Worm (Caenorhabditis elegans) whole organism, mixed stage, embryonic: Measurements from ENCODE around the gene arrd-22.

Source experiments
- M03D4.4 ChIP-seq: sonication (generic microtip); optimal IDR thresholded peaks from 2 replicates; lab custom pipeline; 2017; ENCODE audit warnings: mild to moderate bottlenecking, missing genetic modification characterization, missing compliant biosample characterization
- blmp-1 ChIP-seq: fragments of 150-350 bp; optimal IDR thresholded peaks from 2 replicates; lab custom pipeline; 2014; ENCODE audit warnings: missing biosample characterization, missing genetic modification characterization
- ceh-39 ChIP-seq: fragments of 150-350 bp; optimal IDR thresholded peaks from 2 replicates; lab custom pipeline; 2014; ENCODE audit warnings: missing biosample characterization, missing genetic modification characterization
- ceh-43 ChIP-seq: fragments of 200-800 bp; sonication (Bioruptor generic); optimal IDR thresholded peaks from 2 replicates; lab custom pipeline; 2018; ENCODE audit warnings: mild to moderate bottlenecking, missing genetic modification characterization, moderate library complexity, missing compliant biosample characterization
- ceh-83 ChIP-seq: fragments of 200-800 bp; sonication (Bioruptor generic); optimal IDR thresholded peaks from 2 replicates; lab custom pipeline; 2018; ENCODE audit warnings: mild to moderate bottlenecking, missing genetic modification characterization, missing compliant biosample characterization
- cnd-1 ChIP-seq: fragments of 200-800 bp; sonication (Bioruptor generic); optimal IDR thresholded peaks from 2 replicates; lab custom pipeline; 2018; ENCODE audit warnings: mild to moderate bottlenecking, missing genetic modification characterization, missing compliant biosample characterization
- drap-1 ChIP-seq: fragments of 200-800 bp; sonication (Bioruptor generic); optimal IDR thresholded peaks from 3 replicates; lab custom pipeline; 2018; ENCODE audit warnings: mild to moderate bottlenecking, missing genetic modification characterization, missing compliant biosample characterization
- elt-1 ChIP-seq: sonication (generic microtip); optimal IDR thresholded peaks from 2 replicates; lab custom pipeline; 2017; ENCODE audit warnings: missing genetic modification characterization, mild to moderate bottlenecking, missing compliant biosample characterization, antibody characterized with exemption, moderate library complexity, borderline replicate concordance; ENCODE audit not compliant: insufficient read depth
- elt-3 ChIP-seq: fragments of 150-350 bp; optimal IDR thresholded peaks from 2 replicates; lab custom pipeline; 2014; ENCODE audit warnings: missing biosample characterization, missing genetic modification characterization
- flh-1 ChIP-seq: fragments of 200-800 bp; sonication (Bioruptor generic); optimal IDR thresholded peaks from 2 replicates; lab custom pipeline; 2018; ENCODE audit warnings: mild to moderate bottlenecking, missing genetic modification characterization, moderate library complexity, missing compliant biosample characterization
- ham-2 ChIP-seq: fragments of 200-800 bp; sonication (Bioruptor generic); optimal IDR thresholded peaks from 2 replicates; lab custom pipeline; 2018; ENCODE audit warnings: mild to moderate bottlenecking, missing genetic modification characterization, missing compliant biosample characterization
- hlh-1 ChIP-seq: fragments of 150-350 bp; optimal IDR thresholded peaks from 2 replicates; lab custom pipeline; 2014; ENCODE audit warnings: missing biosample characterization, missing genetic modification reagents, missing genetic modification characterization
- lin-13 ChIP-seq: fragments of 150-350 bp; optimal IDR thresholded peaks from 2 replicates; lab custom pipeline; 2014; ENCODE audit warnings: missing biosample characterization, missing genetic modification characterization
- lin-32 ChIP-seq: fragments of 200-800 bp; sonication (Bioruptor generic); optimal IDR thresholded peaks from 2 replicates; lab custom pipeline; 2018; ENCODE audit warnings: mild to moderate bottlenecking, missing genetic modification characterization, missing compliant biosample characterization
- lsy-2 ChIP-seq: fragments of 150-350 bp; optimal IDR thresholded peaks from 2 replicates; lab custom pipeline; 2014; ENCODE audit warnings: missing biosample characterization, missing genetic modification characterization
- mab-5 ChIP-seq: fragments of 150-350 bp; optimal IDR thresholded peaks from 2 replicates; lab custom pipeline; 2014; ENCODE audit warnings: missing biosample characterization, missing genetic modification characterization
- mls-2 ChIP-seq: sonication (generic microtip); optimal IDR thresholded peaks from 2 replicates; lab custom pipeline; 2016; ENCODE audit warnings: mild to moderate bottlenecking, missing genetic modification characterization, moderate library complexity, missing compliant biosample characterization
- nhr-12 ChIP-seq: fragments of 150-350 bp; optimal IDR thresholded peaks from 2 replicates; lab custom pipeline; 2014; ENCODE audit warnings: missing biosample characterization, missing genetic modification characterization
- nhr-2 ChIP-seq: fragments of 150-350 bp; optimal IDR thresholded peaks from 2 replicates; lab custom pipeline; 2014; ENCODE audit warnings: missing biosample characterization, missing genetic modification characterization
- nhr-28 ChIP-seq: fragments of 150-350 bp; optimal IDR thresholded peaks from 2 replicates; lab custom pipeline; 2014; ENCODE audit warnings: missing biosample characterization, missing genetic modification characterization
- nhr-76 ChIP-seq: sonication (generic microtip); optimal IDR thresholded peaks from 2 replicates; lab custom pipeline; 2017; ENCODE audit warnings: missing biosample characterization, missing genetic modification characterization
- pha-4 ChIP-seq: fragments of 150-350 bp; optimal IDR thresholded peaks from 2 replicates; lab custom pipeline; 2018; ENCODE audit warnings: missing biosample characterization, missing genetic modification reagents, missing genetic modification characterization
- sem-2 ChIP-seq: fragments of 200-800 bp; sonication (Bioruptor generic); optimal IDR thresholded peaks from 2 replicates; lab custom pipeline; 2018; ENCODE audit warnings: mild to moderate bottlenecking, missing genetic modification characterization, missing compliant biosample characterization
- snpc-4 ChIP-seq: fragments of 150-350 bp; optimal IDR thresholded peaks from 2 replicates; lab custom pipeline; 2014; ENCODE audit warnings: missing biosample characterization, missing genetic modification characterization
- tbx-8 ChIP-seq: fragments of 200-800 bp; sonication (Bioruptor generic); optimal IDR thresholded peaks from 2 replicates; lab custom pipeline; 2018; ENCODE audit warnings: mild to moderate bottlenecking, missing genetic modification characterization, moderate library complexity, missing compliant biosample characterization
- unc-120 ChIP-seq: sonication (generic microtip); optimal IDR thresholded peaks from 2 replicates; lab custom pipeline; 2017; ENCODE audit warnings: missing genetic modification characterization, missing compliant biosample characterization; ENCODE audit not compliant: poor library complexity, severe bottlenecking
- unc-39 ChIP-seq: fragments of 150-350 bp; optimal IDR thresholded peaks from 2 replicates; lab custom pipeline; 2014; ENCODE audit warnings: missing biosample characterization, missing genetic modification characterization
- unc-62 ChIP-seq: fragments of 150-350 bp; optimal IDR thresholded peaks from 2 replicates; lab custom pipeline; 2014; ENCODE audit warnings: missing biosample characterization, missing genetic modification reagents, missing genetic modification characterization
- zip-8 ChIP-seq: fragments of 150-350 bp; optimal IDR thresholded peaks from 2 replicates; lab custom pipeline; 2014; ENCODE audit warnings: missing biosample characterization, missing genetic modification characterization
- ztf-11 ChIP-seq: fragments of 150-350 bp; optimal IDR thresholded peaks from 2 replicates; lab custom pipeline; 2014; ENCODE audit warnings: missing biosample characterization, missing genetic modification characterization

The arrd-22 gene

DNA sequence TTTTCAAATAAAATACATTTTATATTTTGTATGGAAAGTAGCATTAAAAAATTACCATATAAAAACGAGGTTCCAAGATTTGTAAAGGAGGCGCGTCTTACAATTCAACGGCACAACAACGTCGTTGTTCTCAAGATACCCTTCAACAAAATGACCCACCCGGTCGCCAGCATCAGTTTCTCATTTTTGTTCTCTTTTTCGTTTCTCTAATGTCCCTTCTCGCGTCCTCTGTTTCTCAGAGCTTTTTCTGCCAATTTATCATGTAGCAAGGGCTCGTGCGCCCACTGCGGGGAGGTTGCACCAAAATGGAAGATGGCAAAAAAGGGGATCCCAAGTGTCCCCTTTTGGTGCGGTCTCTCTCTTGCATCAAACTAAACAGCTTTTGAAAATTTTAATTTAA lies 822 bp upstream of the arrd-22 start:
- no peak for TF ChIP-seq pha-4
- no peak for TF ChIP-seq lin-32 (GFP tag; lab: Kevin White, UChicago)
- no peak for TF ChIP-seq ztf-11 (tag; lab: Kevin White, UChicago)
- TF ChIP-seq nhr-2 (tag; lab: Kevin White, UChicago): no peak
- TF ChIP-seq sem-2: no peak
- TF ChIP-seq lsy-2 (tag; lab: Kevin White, UChicago): no peak

ce11 chrV:3413010-3413409 lies 2.7 kb downstream of the arrd-22 start, which contains the start of gene txt-11:
Gene txt-11, plus strand, starts transcription at chrV:3413310.
- no peak for TF ChIP-seq mls-2 (tag; lab: Kevin White, UChicago)
- TF ChIP-seq unc-120: no peak
- no peak for TF ChIP-seq ceh-39 (tag; lab: Kevin White, UChicago)
- no peak for TF ChIP-seq ztf-11 (tag; lab: Kevin White, UChicago)
- no peak for TF ChIP-seq zip-8
- no peak for TF ChIP-seq tbx-8 (GFP tag; lab: Kevin White, UChicago)
- TF ChIP-seq nhr-2 (tag; lab: Kevin White, UChicago): no peak
- no peak for TF ChIP-seq nhr-12 (tag; lab: Kevin White, UChicago)
- TF ChIP-seq lsy-2 (tag; lab: Kevin White, UChicago): no peak
- TF ChIP-seq sem-2: no peak
- TF ChIP-seq elt-1 (tag; lab: Kevin White, UChicago): no peak
- TF ChIP-seq pha-4: no peak
- no peak for TF ChIP-seq lin-32 (GFP tag; lab: Kevin White, UChicago)
- no peak for TF ChIP-seq cnd-1
- no peak for TF ChIP-seq nhr-76
- TF ChIP-seq elt-3 (tag; lab: Kevin White, UChicago): no peak
- TF ChIP-seq, all 35 proteins: peak for 0

DNA sequence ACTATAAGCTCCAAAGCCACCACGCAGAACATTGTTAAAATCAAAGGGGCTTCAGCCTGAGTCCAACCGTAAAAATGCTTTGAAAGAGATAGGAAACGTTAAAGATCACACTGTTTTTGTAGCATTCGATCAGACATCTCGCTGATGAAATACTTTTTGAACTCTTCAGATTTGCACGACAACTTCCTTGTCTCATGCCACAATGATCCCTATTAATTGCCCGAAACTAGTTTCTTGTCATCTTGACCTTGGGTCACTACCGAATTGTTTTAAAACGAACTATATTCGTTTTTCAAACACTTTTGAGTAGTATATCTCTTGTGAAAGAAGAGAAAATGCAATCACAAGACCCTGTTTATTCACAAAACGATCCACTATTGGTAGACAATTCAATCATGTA lies 7.6 kb downstream of the arrd-22 start, which contains the start of gene T20D4.3:
TSS of gene T20D4.3 (plus strand) at position 301 of the 400 bp plus-strand sequence.
- TF ChIP-seq ham-2 (GFP tag; lab: Kevin White, UChicago) (no peak), elt-3 (tag; lab: Kevin White, UChicago) (no peak), unc-39 (tag; lab: Kevin White, UChicago) (no peak), ztf-11 (tag; lab: Kevin White, UChicago) (no peak), tbx-8 (GFP tag; lab: Kevin White, UChicago) (no peak), unc-120 (no peak), mab-5 (no peak), ceh-43 (GFP tag; lab: Kevin White, UChicago) (no peak), mls-2 (tag; lab: Kevin White, UChicago) (no peak), ceh-83 (no peak), hlh-1 (tag; lab: Kevin White, UChicago) (no peak), blmp-1 (tag; lab: Kevin White, UChicago) (no peak), drap-1 (GFP tag; lab: Kevin White, UChicago) (no peak), sem-2 (no peak), pha-4 (no peak), ceh-39 (tag; lab: Kevin White, UChicago) (no peak), lsy-2 (tag; lab: Kevin White, UChicago) (no peak), unc-62 (GFP tag; lab: Kevin White, UChicago) (no peak), flh-1 (no peak)
- TF ChIP-seq, all 35 proteins: peak for 0

DNA sequence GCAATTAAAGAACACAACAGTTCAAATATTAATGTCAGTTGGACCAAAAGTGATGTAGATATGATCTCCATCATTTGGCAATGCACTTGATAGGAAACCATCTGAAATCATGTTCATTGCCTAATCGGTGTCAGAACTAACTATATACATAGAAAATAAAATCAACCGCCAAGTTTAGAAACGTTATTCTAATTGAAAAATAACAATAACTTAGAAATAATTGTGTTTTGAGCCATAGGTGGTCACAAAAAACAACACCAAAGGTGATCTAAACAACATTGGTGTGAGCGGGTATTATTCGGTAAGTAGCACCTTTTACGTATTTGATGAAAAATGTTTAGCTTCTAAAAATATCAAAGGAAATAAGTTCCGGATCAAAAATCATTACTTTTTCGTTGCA lies 14.0 kb downstream of the arrd-22 start, which contains the start of gene srab-21:
TSS of gene srab-21 (minus strand) at position 101 of the 400 bp plus-strand sequence.
- TF ChIP-seq zip-8: no peak
- TF ChIP-seq snpc-4 (tag; lab: Kevin White, UChicago): no peak
- TF ChIP-seq cnd-1: no peak
- no peak for TF ChIP-seq pha-4
- no peak for TF ChIP-seq unc-62 (GFP tag; lab: Kevin White, UChicago)
- no peak for TF ChIP-seq lsy-2 (tag; lab: Kevin White, UChicago)
- TF ChIP-seq ceh-43 (GFP tag; lab: Kevin White, UChicago): no peak
- TF ChIP-seq lin-13 (tag; lab: Kevin White, UChicago): no peak
- TF ChIP-seq sem-2: no peak
- no peak for TF ChIP-seq blmp-1 (tag; lab: Kevin White, UChicago)
- no peak for TF ChIP-seq tbx-8 (GFP tag; lab: Kevin White, UChicago)

DNA sequence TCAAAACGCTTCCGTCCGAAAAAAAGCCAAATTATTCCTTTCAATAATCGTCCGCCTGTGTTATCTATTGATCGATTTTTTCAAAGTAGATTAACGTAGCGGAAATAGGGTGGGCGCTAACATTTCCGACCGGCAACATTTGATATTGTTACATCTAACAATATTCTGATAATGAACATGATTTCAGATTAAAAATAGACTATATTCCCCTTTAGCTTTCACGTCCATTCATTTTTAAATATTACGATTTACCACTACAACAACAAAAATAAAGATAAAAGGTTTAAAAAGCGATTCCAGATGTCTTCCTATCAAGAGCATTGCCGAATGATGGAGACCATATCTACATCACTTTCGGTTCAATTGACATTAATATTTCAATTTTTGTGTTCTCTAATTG lies 15.8 kb downstream of the arrd-22 start, which contains the start of gene srab-22:
TSS of gene srab-22 (plus strand) at position 301 of the 400 bp plus-strand sequence.
- TF ChIP-seq elt-3 (tag; lab: Kevin White, UChicago) (no peak), nhr-28 (no peak), hlh-1 (tag; lab: Kevin White, UChicago) (no peak), unc-120 (no peak), M03D4.4 (tag; lab: Kevin White, UChicago) (no peak), tbx-8 (GFP tag; lab: Kevin White, UChicago) (no peak), ceh-83 (no peak), ceh-39 (tag; lab: Kevin White, UChicago) (no peak), unc-62 (GFP tag; lab: Kevin White, UChicago) (no peak), lin-32 (GFP tag; lab: Kevin White, UChicago) (no peak)
